Worm (Caenorhabditis elegans): Measurements from ENCODE around the gene Y73B6BL.23.

DNA sequence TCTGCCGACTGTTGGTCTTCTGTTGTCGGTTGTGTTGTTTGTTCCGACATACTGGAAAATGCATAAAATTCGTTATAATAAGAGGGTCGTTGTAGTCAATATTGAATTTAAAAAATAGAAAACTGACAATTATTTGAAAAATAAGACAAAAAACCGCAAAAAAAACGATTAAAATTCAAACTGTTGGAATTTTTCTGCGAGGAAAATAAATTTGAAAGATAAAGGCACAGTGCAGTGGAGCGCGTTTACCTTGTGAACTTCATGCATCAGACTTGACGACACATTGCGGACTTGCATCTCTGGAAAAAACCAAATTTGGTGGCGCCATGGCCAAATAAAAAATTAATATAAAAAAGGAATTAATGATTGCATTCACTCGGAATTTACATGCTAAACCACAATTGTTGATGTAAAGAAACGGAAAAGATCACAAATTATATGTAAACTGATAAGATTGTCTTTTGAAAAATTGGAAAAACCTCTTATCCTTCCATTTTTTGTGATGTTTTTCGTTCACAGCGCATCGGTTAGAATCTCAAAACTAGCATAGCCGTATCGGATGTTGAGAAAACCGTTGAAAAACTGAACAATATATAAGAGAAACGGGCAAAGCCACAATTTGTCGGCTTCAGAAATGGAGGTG, 42.3 kb downstream of the Y73B6BL.23 start, which contains the start of the genes hrpf-2 and bli-6:
- no peak for TF ChIP-seq klf-2 (GFP tag; conservative IDR thresholded peaks at IDR 0.05)
- TF ChIP-seq flt-1 (GFP tag; IDR thresholded peaks at IDR 0.05), result no peak
- no peak for TF ChIP-seq ref-1 (GFP tag; conservative IDR thresholded peaks at IDR 0.05)

Measured in whole organism, midembryonic.